Worm (Caenorhabditis elegans): ENCODE measurements around the gene pqn-62.

pqn-62 gene

DNA sequence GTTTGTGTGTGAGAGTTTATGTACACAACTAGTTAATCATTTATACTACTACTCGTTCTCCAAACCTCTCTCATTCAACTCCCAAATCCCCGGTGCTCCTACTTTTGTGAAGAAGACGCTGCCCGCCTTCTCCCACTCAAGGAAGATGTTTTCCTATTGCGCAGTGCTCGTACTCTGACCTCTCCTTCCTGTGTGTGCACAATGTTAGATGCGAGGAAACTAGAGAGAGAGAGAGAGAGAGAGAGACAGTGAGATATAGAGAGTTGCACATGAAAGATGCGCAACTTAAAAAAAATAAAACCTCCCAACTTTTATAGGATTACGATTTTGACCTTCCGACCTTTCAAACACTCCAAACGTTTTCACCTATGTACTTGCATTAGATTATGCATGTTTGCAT, 14.6 kb downstream of the pqn-62 start:
- TF ChIP-seq pag-3 (tag; optimal IDR thresholded peaks at IDR 0.05; ENCODE audit: borderline replicate concordance, insufficient read depth): no peak
- no peak for TF ChIP-seq nhr-12 (tag; optimal IDR thresholded peaks at IDR 0.05)
- TF ChIP-seq ceh-82 (tag; optimal IDR thresholded peaks at IDR 0.05): peak; percentile 7 to 36 (median 29)
- TF ChIP-seq sup-37 (GFP tag; optimal IDR thresholded peaks at IDR 0.05): peak; percentile 12
- no peak for TF ChIP-seq C04F5.9 (tag; optimal IDR thresholded peaks at IDR 0.05)
- TF ChIP-seq lin-35 (GFP tag; optimal IDR thresholded peaks at IDR 0.05): peak in 1 of 2 experiments; percentile 0
- TF ChIP-seq swsn-7 (tag; optimal IDR thresholded peaks at IDR 0.05): peak; percentile 45
- peak; percentile 6 for TF ChIP-seq unc-86 (tag; optimal IDR thresholded peaks at IDR 0.05)
- TF ChIP-seq skn-1 (tag; optimal IDR thresholded peaks at IDR 0.05): peak; percentile 8
- peak; percentile 2 for TF ChIP-seq fkh-8 (tag; optimal IDR thresholded peaks at IDR 0.05)
- peak; percentile 17 for TF ChIP-seq nhr-77 (tag; optimal IDR thresholded peaks at IDR 0.05)
- peak; percentile 80 for TF ChIP-seq fkh-10 (GFP tag; optimal IDR thresholded peaks at IDR 0.05)
- TF ChIP-seq lin-14 (GFP tag; optimal IDR thresholded peaks at IDR 0.05): peak; percentile 87
- TF ChIP-seq lsy-2 (tag; optimal IDR thresholded peaks at IDR 0.05): peak; percentile 16 to 31
- TF ChIP-seq rnt-1 (tag; optimal IDR thresholded peaks at IDR 0.05): peak; percentile 34
- peak; percentile 36 for TF ChIP-seq nhr-19 (GFP tag; conservative IDR thresholded peaks at IDR 0.05)
- TF ChIP-seq tbx-2 (tag; optimal IDR thresholded peaks at IDR 0.05): peak; percentile 53
- TF ChIP-seq nhr-71 (tag; optimal IDR thresholded peaks at IDR 0.05): peak; percentile 53
- no peak for TF ChIP-seq mab-9 (GFP tag; IDR thresholded peaks at IDR 0.05)

DNA sequence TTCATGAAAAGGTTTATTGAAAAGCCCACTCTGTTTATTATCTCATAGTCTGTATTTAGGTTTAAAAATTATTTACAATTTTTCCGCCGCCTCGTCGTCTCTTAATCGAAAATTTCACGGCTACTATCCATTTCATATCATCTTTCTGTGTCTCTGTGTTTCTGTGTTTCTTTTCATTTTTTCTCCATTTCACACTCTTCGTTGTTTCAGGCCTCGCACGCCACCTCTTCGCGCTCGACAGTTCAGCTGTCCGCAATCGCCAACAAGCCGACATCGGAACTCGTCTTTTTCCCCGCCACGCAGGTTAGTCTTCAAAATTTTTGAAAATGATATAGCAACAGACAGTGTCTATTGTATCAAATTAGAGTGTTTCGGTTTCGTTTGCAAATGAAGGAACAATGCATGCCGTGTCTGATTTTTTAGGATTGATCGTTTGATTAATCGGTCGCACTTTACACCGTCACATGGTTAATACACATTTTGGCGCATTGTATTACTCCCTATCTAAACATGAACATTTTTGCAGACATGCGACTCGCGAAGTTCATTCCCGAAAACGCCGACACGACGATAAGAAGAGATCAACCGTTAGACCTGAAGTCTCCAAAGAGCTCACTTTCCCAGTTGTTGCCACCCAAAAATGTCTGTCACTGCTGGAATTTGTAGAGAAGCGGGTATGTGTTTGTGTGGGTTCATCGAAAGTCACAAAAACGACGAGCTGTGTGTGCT, 15.2 kb downstream of the pqn-62 start:
- no peak for TF ChIP-seq lir-3 (tag; optimal IDR thresholded peaks at IDR 0.05; ENCODE audit: poor library complexity)
- peak; percentile 77 for TF ChIP-seq nhr-85 (tag)
- no peak for TF ChIP-seq zip-4 (GFP tag; optimal IDR thresholded peaks at IDR 0.05)
- TF ChIP-seq ces-1 (GFP tag; optimal IDR thresholded peaks at IDR 0.05): no peak
- TF ChIP-seq nhr-90 (tag; optimal IDR thresholded peaks at IDR 0.05; ENCODE audit: poor library complexity): peak; percentile 9
- TF ChIP-seq nhr-19 (GFP tag; conservative IDR thresholded peaks at IDR 0.05): peak; percentile 21; the same call in 1 of the 2 replicates
- peak; percentile 25 for TF ChIP-seq nhr-20 (tag; optimal IDR thresholded peaks at IDR 0.05)
- TF ChIP-seq lin-15B (tag; optimal IDR thresholded peaks at IDR 0.05): no peak
- TF ChIP-seq xbp-1 (tag; optimal IDR thresholded peaks at IDR 0.05): no peak
- TF ChIP-seq skn-1 (tag; optimal IDR thresholded peaks at IDR 0.05): no peak
- TF ChIP-seq snpc-4 (tag; optimal IDR thresholded peaks at IDR 0.05): no peak
- TF ChIP-seq lin-35 (GFP tag; optimal IDR thresholded peaks at IDR 0.05): peak in 1 of 2 experiments; percentile 29
- TF ChIP-seq blmp-1 (tag; optimal IDR thresholded peaks at IDR 0.05): peak; percentile 57
- TF ChIP-seq aha-1 (tag; optimal IDR thresholded peaks at IDR 0.05): no peak
- no peak for TF ChIP-seq lin-39 (tag; optimal IDR thresholded peaks at IDR 0.05)

DNA sequence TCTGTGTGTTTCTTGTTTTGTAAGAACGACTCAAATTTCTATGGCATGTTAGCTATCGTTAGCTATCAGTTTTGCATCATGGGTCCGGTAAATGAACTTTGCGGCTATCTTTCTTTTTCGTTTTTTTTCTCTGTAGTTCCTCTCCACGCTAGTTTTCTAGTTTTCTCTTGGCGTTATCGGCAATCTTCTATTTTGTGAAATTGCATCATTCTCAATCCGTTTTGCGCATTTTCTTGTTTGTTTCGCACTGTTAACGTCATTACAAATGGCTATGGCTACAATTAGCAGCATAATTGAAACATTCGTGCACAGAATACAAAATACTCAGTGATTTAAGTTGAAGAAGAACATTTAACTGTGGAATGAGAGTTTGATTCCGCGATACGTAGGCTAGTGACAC, 17.1 kb downstream of the pqn-62 start:
- TF ChIP-seq nhr-20 (tag; optimal IDR thresholded peaks at IDR 0.05) (peak; percentile 39), snu-23 (GFP tag; optimal IDR thresholded peaks at IDR 0.05) (peak; percentile 18), ces-1 (GFP tag; optimal IDR thresholded peaks at IDR 0.05) (no peak), lin-14 (GFP tag; optimal IDR thresholded peaks at IDR 0.05) (peak; percentile 29), elt-3 (tag; optimal IDR thresholded peaks at IDR 0.05) (peak in 1 of 6 experiments; percentile 35), blmp-1 (tag; optimal IDR thresholded peaks at IDR 0.05) (peak; percentile 39)

DNA sequence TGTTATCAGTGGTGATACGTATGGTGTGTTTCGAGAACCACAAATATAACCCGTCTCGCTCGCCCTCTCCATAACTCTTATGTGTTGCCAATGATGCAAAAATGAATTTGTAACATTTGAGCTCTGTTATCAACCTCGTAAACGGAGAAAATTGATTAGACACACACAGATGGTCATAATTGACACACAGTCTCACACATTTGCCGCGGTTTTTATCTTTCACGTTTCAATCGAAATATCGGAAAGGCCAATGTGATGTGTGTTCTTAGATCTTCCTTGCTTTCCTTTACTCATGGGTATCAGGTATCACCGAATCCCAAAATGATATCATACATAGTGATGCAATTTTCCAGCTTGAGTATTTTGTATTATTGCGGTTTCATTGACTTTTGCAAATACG, 17.7 kb downstream of the pqn-62 start:
- TF ChIP-seq nhr-71 (tag; optimal IDR thresholded peaks at IDR 0.05) (peak; percentile 57), sup-37 (GFP tag; optimal IDR thresholded peaks at IDR 0.05) (no peak), unc-62 (GFP tag; optimal IDR thresholded peaks at IDR 0.05) (no peak), rnt-1 (tag; optimal IDR thresholded peaks at IDR 0.05) (no peak), nhr-12 (tag; optimal IDR thresholded peaks at IDR 0.05) (no peak), elt-3 (tag; optimal IDR thresholded peaks at IDR 0.05) (peak in 3 of 6 experiments; percentile 13 to 57 (median 53)), nhr-90 (tag; optimal IDR thresholded peaks at IDR 0.05; ENCODE audit: poor library complexity) (peak; percentile 41), unc-86 (tag; optimal IDR thresholded peaks at IDR 0.05) (no peak), lsy-2 (tag; optimal IDR thresholded peaks at IDR 0.05) (peak in 1 of 2 experiments; percentile 29), jun-1 (tag; optimal IDR thresholded peaks at IDR 0.05) (peak; percentile 39), nhr-19 (GFP tag; conservative IDR thresholded peaks at IDR 0.05) (peak; percentile 33), dsc-1 (tag; optimal IDR thresholded peaks at IDR 0.05) (no peak), lin-15B (tag; optimal IDR thresholded peaks at IDR 0.05) (no peak), ceh-82 (tag; optimal IDR thresholded peaks at IDR 0.05) (no peak), nhr-84 (tag; optimal IDR thresholded peaks at IDR 0.05) (no peak), fkh-10 (GFP tag; optimal IDR thresholded peaks at IDR 0.05) (no peak), nhr-85 (tag) (peak; percentile 65), blmp-1 (tag; optimal IDR thresholded peaks at IDR 0.05) (peak; percentile 39), swsn-7 (tag; optimal IDR thresholded peaks at IDR 0.05) (no peak), nhr-237 (tag; optimal IDR thresholded peaks at IDR 0.05) (no peak), snu-23 (GFP tag; optimal IDR thresholded peaks at IDR 0.05) (peak; percentile 31), ztf-4 (tag; optimal IDR thresholded peaks at IDR 0.05) (no peak), lin-35 (GFP tag; optimal IDR thresholded peaks at IDR 0.05) (peak in 1 of 2 experiments; percentile 65), elt-2 (tag; optimal IDR thresholded peaks at IDR 0.05) (peak; percentile 96), tbx-2 (tag; optimal IDR thresholded peaks at IDR 0.05) (peak; percentile 1), sox-4 (tag; optimal IDR thresholded peaks at IDR 0.05) (no peak), lin-14 (GFP tag; optimal IDR thresholded peaks at IDR 0.05) (peak; percentile 43)

Data from whole organism, L1 larva.